Fruit fly (Drosophila melanogaster) whole organism, adult: ENCODE measurements around the gene CG7156.

ENCODE experiments used
- CG14711 ChIP-seq: fragments of 200-800 bp; sonication (Bioruptor generic); optimal IDR thresholded peaks from 2 replicates; lab custom pipeline; 2018; ENCODE audit warnings: missing biosample characterization, mild to moderate bottlenecking, missing genetic modification characterization, moderate library complexity
- Hr96 ChIP-seq: fragments of 200-800 bp; sonication (Bioruptor generic); optimal IDR thresholded peaks from 2 replicates; lab custom pipeline; 2016; ENCODE audit warnings: missing biosample characterization, missing genetic modification characterization
- bab1 ChIP-seq: fragments of 200-800 bp; sonication (Bioruptor generic); optimal IDR thresholded peaks from 3 replicates; lab custom pipeline; 2019; ENCODE audit warnings: missing biosample characterization, mild to moderate bottlenecking, missing genetic modification characterization, moderate library complexity
- ovo ChIP-seq: fragments of 200-800 bp; sonication (Bioruptor generic); optimal IDR thresholded peaks from 2 replicates; lab custom pipeline; 2016; ENCODE audit warnings: missing biosample characterization, missing genetic modification characterization
- pad ChIP-seq: fragments of 200-800 bp; sonication (Bioruptor generic); optimal IDR thresholded peaks from 3 replicates; lab custom pipeline; 2017; ENCODE audit warnings: missing biosample characterization, missing genetic modification characterization, mild to moderate bottlenecking, moderate library complexity, missing genetic modification reagents
- tj ChIP-seq: fragments of 200-800 bp; sonication (Bioruptor generic); optimal IDR thresholded peaks from 3 replicates; lab custom pipeline; 2017; ENCODE audit warnings: missing biosample characterization, mild to moderate bottlenecking, missing genetic modification characterization, moderate library complexity

- TF ChIP-seq ovo (GFP tag; lab: Kevin White, UChicago) (no peak), bab1 (GFP tag; lab: Kevin White, UChicago) (no peak), pad (no peak), tj (GFP tag; lab: Kevin White, UChicago) (no peak), CG14711 (no peak), Hr96 (no peak)
These were observed 9.9 kb upstream of the CG7156 start for dm6 chr3R:18251876-18252275.
